Fruit fly (Drosophila melanogaster) whole organism, pupa: ENCODE data around the gene RpS2.
A peak's percentile ranks its signal among the peaks of the same experiment; 100 is the strongest.

Experiments
- CG10348 ChIP-seq: fragments of 200-800 bp; sonication (Bioruptor generic); IDR thresholded peaks from 2 replicates; pipeline ENCODE4 v1.3.6; 2022; ENCODE audit warnings: missing biosample characterization, missing genetic modification characterization
- CG12605 ChIP-seq: fragments of 200-800 bp; sonication (Bioruptor generic); IDR thresholded peaks from 2 replicates; pipeline ENCODE4 v1.3.6; 2022; ENCODE audit warnings: missing biosample characterization, missing genetic modification characterization
- CG13204 ChIP-seq: fragments of 200-800 bp; sonication (Bioruptor generic); optimal IDR thresholded peaks from 2 replicates; lab custom pipeline; 2018; ENCODE audit warnings: missing biosample characterization, mild to moderate bottlenecking, missing genetic modification characterization, moderate library complexity
- CG14655 ChIP-seq: fragments of 200-800 bp; sonication (Bioruptor generic); optimal IDR thresholded peaks from 3 replicates; lab custom pipeline; 2017; ENCODE audit warnings: mild to moderate bottlenecking, missing biosample characterization, missing genetic modification reagents, missing genetic modification characterization
- CG17806 ChIP-seq: fragments of 200-800 bp; sonication (Bioruptor generic); optimal IDR thresholded peaks from 2 replicates; lab custom pipeline; 2018; ENCODE audit warnings: missing biosample characterization, mild to moderate bottlenecking, missing genetic modification characterization, moderate library complexity
- CG32121 ChIP-seq: fragments of 200-800 bp; sonication (Bioruptor generic); IDR thresholded peaks from 2 replicates; pipeline ENCODE4 v1.3.6; 2022; ENCODE audit warnings: missing biosample characterization, missing genetic modification characterization
- CG8159 ChIP-seq: fragments of 200-800 bp; sonication (Bioruptor generic); optimal IDR thresholded peaks from 3 replicates; lab custom pipeline; 2018; ENCODE audit warnings: missing biosample characterization, mild to moderate bottlenecking, missing genetic modification characterization, moderate library complexity
- CG8301 ChIP-seq: fragments of 200-800 bp; sonication (Bioruptor generic); optimal IDR thresholded peaks from 2 replicates; lab custom pipeline; 2018; ENCODE audit warnings: missing biosample characterization, mild to moderate bottlenecking, missing genetic modification characterization
- CG9948 ChIP-seq: fragments of 200-800 bp; sonication (Bioruptor generic); optimal IDR thresholded peaks from 2 replicates; lab custom pipeline; 2018; ENCODE audit warnings: missing biosample characterization, mild to moderate bottlenecking, missing genetic modification characterization, moderate library complexity
- EcR ChIP-seq: fragments of 200-800 bp; sonication (Bioruptor generic); optimal IDR thresholded peaks from 3 replicates; lab custom pipeline; 2019; ENCODE audit warnings: missing biosample characterization, missing genetic modification characterization, mild to moderate bottlenecking, moderate library complexity, missing genetic modification reagents
- Ets98B ChIP-seq: fragments of 200-800 bp; sonication (Bioruptor generic); IDR thresholded peaks from 2 replicates; pipeline ENCODE4 v1.3.6; 2022; ENCODE audit warnings: missing biosample characterization, missing genetic modification characterization
- Pif1A ChIP-seq: fragments of 200-800 bp; sonication (Bioruptor generic); optimal IDR thresholded peaks from 3 replicates; lab custom pipeline; 2016; ENCODE audit warnings: missing biosample characterization, missing genetic modification characterization
- Pif1B ChIP-seq: fragments of 200-800 bp; sonication (Bioruptor generic); optimal IDR thresholded peaks from 3 replicates; lab custom pipeline; 2016; ENCODE audit warnings: missing biosample characterization, missing genetic modification characterization
- Snoo ChIP-seq: fragments of 200-800 bp; sonication (Bioruptor generic); optimal IDR thresholded peaks from 3 replicates; lab custom pipeline; 2017; ENCODE audit warnings: missing biosample characterization, mild to moderate bottlenecking, missing genetic modification characterization, inconsistent platforms

DNA sequence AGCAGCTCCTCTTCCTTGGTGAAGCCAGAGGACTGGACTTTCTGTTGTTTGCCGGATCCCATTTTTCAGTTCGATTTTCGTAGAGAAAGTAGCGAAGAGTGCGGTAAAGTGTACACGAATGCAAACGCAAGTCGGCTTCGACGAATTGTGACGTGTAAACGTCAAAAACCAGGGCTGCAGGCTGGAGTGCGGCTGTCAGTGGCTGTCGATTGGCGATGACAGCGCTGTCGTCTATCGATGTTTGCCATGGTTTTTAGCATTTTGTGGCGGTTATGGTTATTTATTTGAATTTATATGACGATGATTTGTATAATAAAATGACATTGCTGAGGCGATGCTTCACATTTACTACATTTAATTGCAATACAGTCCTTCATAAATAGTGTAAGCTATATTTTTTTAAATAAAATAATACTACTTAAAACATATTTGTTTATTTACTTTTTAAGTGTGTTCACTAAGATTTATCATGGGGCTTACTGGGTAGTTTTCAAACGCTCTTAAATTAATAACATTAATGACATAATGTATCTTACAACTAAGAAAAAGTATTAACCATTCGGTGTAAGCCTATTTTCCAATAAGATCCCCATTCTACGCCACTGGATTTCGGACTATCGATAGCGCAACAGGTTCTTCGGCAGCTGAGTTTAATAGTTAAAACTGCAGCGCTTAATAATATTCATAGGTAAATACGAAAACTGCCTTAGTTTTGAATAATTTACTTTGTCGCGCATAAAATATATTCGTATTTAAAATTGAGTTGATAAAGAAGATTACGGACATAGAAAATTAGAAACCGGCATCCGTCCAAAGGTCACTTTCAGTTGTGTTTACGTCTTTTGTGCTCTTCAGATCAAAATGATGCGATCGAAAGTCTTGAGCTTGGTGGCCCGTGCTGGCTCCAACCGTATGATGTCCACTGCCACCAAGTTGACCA is 20.9 kb upstream of the RpS2 start, which contains the start of the genes CG5885 and CG4598:
- TF ChIP-seq CG12605 (GFP tag; lab: Robert Waterston, UW) (peak; percentile 80), CG14655 (GFP tag; lab: Kevin White, UChicago) (peak; percentile 78), Pif1A (GFP tag; lab: Kevin White, UChicago) (peak; percentile 82), CG32121 (GFP tag; lab: Robert Waterston, UW) (peak; percentile 76), CG13204 (GFP tag; lab: Kevin White, UChicago) (peak; percentile 42), Snoo (tag; lab: Kevin White, UChicago) (peak; percentile 44), CG8159 (tag; lab: Kevin White, UChicago) (peak; percentile 63), CG9948 (tag; lab: Kevin White, UChicago) (peak; percentile 58), EcR (peak; percentile 10), Pif1B (GFP tag; lab: Kevin White, UChicago) (peak; percentile 69), Ets98B (GFP tag; lab: Robert Waterston, UW) (peak; percentile 78), CG17806 (tag; lab: Kevin White, UChicago) (peak; percentile 42), CG8301 (peak; percentile 63), CG10348 (GFP tag; lab: Robert Waterston, UW) (no peak)
